Worm (Caenorhabditis elegans) whole organism, L4 larva: ENCODE measurements around the gene elt-1.

Experiments
- R02D3.7 ChIP-seq: fragments of 150-350 bp; sonication (generic microtip); optimal IDR thresholded peaks from 3 replicates; lab custom pipeline; 2014; ENCODE audit warnings: missing biosample characterization, missing genetic modification characterization
- Y105C5A.15 ChIP-seq: fragments of 200-800 bp; sonication (Bioruptor generic); IDR thresholded peaks from 2 replicates; pipeline ENCODE4 v1.3.6; 2022; ENCODE audit warnings: missing genetic modification characterization, missing compliant biosample characterization
- ZK337.2 ChIP-seq: fragments of 200-800 bp; sonication (Bioruptor generic); IDR thresholded peaks from 2 replicates; pipeline ENCODE4 v1.3.6; 2022; ENCODE audit warnings: missing genetic modification reagents, missing genetic modification characterization, missing compliant biosample characterization
- aha-1 ChIP-seq: fragments of 150-350 bp; peaks from one replicate; lab custom pipeline; 2014; ENCODE audit warnings: missing biosample characterization, missing genetic modification characterization
- arid-1 ChIP-seq: fragments of 200-800 bp; sonication (Bioruptor generic); conservative IDR thresholded peaks from 2 replicates; pipeline ENCODE4 v1.3.6; 2022; ENCODE audit warnings: missing genetic modification reagents, missing genetic modification characterization, missing compliant biosample characterization
- ceh-32 ChIP-seq: sonication (generic microtip); optimal IDR thresholded peaks from 2 replicates; lab custom pipeline; 2016; ENCODE audit warnings: mild to moderate bottlenecking, missing genetic modification characterization, missing compliant biosample characterization; ENCODE audit not compliant: poor library complexity
- ceh-62 ChIP-seq: sonication (generic microtip); optimal IDR thresholded peaks from 2 replicates; lab custom pipeline; 2017; ENCODE audit warnings: missing biosample characterization, missing genetic modification characterization
- ces-1 ChIP-seq: fragments of 150-350 bp; sonication (generic microtip); optimal IDR thresholded peaks from 4 replicates; lab custom pipeline; 2014; ENCODE audit warnings: missing biosample characterization, missing genetic modification reagents, missing genetic modification characterization
- cey-2 ChIP-seq: sonication (generic microtip); optimal IDR thresholded peaks from 3 replicates; lab custom pipeline; 2017; ENCODE audit warnings: missing genetic modification characterization, mild to moderate bottlenecking, missing compliant biosample characterization, antibody characterized with exemption, borderline replicate concordance; ENCODE audit not compliant: insufficient read depth
- dmd-6 ChIP-seq: fragments of 200-800 bp; sonication (Bioruptor generic); IDR thresholded peaks from 2 replicates; pipeline ENCODE4 v1.3.6; 2022; ENCODE audit warnings: missing genetic modification reagents, missing genetic modification characterization, missing compliant biosample characterization
- dmd-8 ChIP-seq: fragments of 200-800 bp; sonication (Bioruptor generic); IDR thresholded peaks from 2 replicates; pipeline ENCODE4 v1.3.6; 2022; ENCODE audit warnings: missing genetic modification characterization, missing compliant biosample characterization
- dve-1 ChIP-seq: sonication (generic microtip); optimal IDR thresholded peaks from 2 replicates; lab custom pipeline; 2017; ENCODE audit warnings: antibody characterized with exemption, mild to moderate bottlenecking, missing genetic modification characterization, missing compliant biosample characterization; ENCODE audit not compliant: insufficient read depth
- fos-1 ChIP-seq: fragments of 150-350 bp; optimal IDR thresholded peaks from 2 replicates; lab custom pipeline; 2014; ENCODE audit warnings: missing biosample characterization, missing genetic modification characterization
- gei-8 ChIP-seq: fragments of 200-800 bp; sonication (Bioruptor generic); optimal IDR thresholded peaks from 2 replicates; lab custom pipeline; 2018; ENCODE audit warnings: mild to moderate bottlenecking, missing genetic modification characterization, missing compliant biosample characterization
- hif-1 ChIP-seq, 2 experiments: sonication (generic microtip); optimal IDR thresholded peaks; 2 replicates each; lab custom pipeline; 2016 to 2017; ENCODE audit warnings: missing compliant biosample characterization in 2 of 2, missing genetic modification characterization in 2 of 2, missing genetic modification reagents in 2 of 2, missing genotype in 2 of 2, mild to moderate bottlenecking in 1 of 2
- hlh-11 ChIP-seq: fragments of 200-800 bp; sonication (Bioruptor generic); optimal IDR thresholded peaks from 2 replicates; lab custom pipeline; 2018; ENCODE audit warnings: mild to moderate bottlenecking, missing genetic modification characterization, missing compliant biosample characterization
- hlh-30 ChIP-seq: sonication (generic microtip); optimal IDR thresholded peaks from 2 replicates; lab custom pipeline; 2017; ENCODE audit warnings: antibody characterized with exemption, mild to moderate bottlenecking, missing genetic modification characterization, missing compliant biosample characterization; ENCODE audit not compliant: insufficient read depth
- hmg-1.1 ChIP-seq: fragments of 200-800 bp; sonication (Bioruptor generic); IDR thresholded peaks from 2 replicates; pipeline ENCODE4 v1.3.6; 2022; ENCODE audit warnings: missing genetic modification reagents, missing genetic modification characterization, missing compliant biosample characterization
- lsy-2 ChIP-seq, 2 experiments: fragments of 150-350 bp in 1 of 2; sonication (generic microtip) in 1 of 2; optimal IDR thresholded peaks; 2 replicates each; lab custom pipeline; 2014 to 2017; ENCODE audit warnings: missing biosample characterization in 2 of 2, missing genetic modification characterization in 2 of 2
- madf-9 ChIP-seq: fragments of 200-800 bp; sonication (Bioruptor generic); conservative IDR thresholded peaks from 2 replicates; pipeline ENCODE4 v1.3.6; 2022; ENCODE audit warnings: missing genetic modification reagents, missing genetic modification characterization, missing compliant biosample characterization
- mdl-1 ChIP-seq, 2 experiments: fragments of 150-350 bp in 1 of 2; sonication (generic microtip) in 1 of 2; optimal IDR thresholded peaks; 2 replicates each; lab custom pipeline; 2014 to 2017; ENCODE audit warnings: missing biosample characterization in 2 of 2, missing genetic modification characterization in 2 of 2
- mdt-29 ChIP-seq: fragments of 200-800 bp; sonication (Bioruptor generic); IDR thresholded peaks from 2 replicates; pipeline ENCODE4 v1.3.6; 2022; ENCODE audit warnings: missing genetic modification reagents, missing genetic modification characterization, missing compliant biosample characterization
- mep-1 ChIP-seq: fragments of 150-350 bp; sonication (generic microtip); optimal IDR thresholded peaks from 3 replicates; lab custom pipeline; 2014; ENCODE audit warnings: missing biosample characterization, missing genetic modification characterization
- nhr-10 ChIP-seq: fragments of 150-350 bp; optimal IDR thresholded peaks from 2 replicates; lab custom pipeline; 2014; ENCODE audit warnings: missing biosample characterization, missing genetic modification characterization
- nhr-237 ChIP-seq: sonication (generic microtip); optimal IDR thresholded peaks from 2 replicates; lab custom pipeline; 2017; ENCODE audit warnings: missing biosample characterization, missing genetic modification characterization
- nhr-25 ChIP-seq: sonication (generic microtip); optimal IDR thresholded peaks from 2 replicates; lab custom pipeline; 2017; ENCODE audit warnings: missing genetic modification characterization, mild to moderate bottlenecking, missing compliant biosample characterization, antibody characterized with exemption, moderate library complexity, borderline replicate concordance; ENCODE audit not compliant: insufficient read depth
- nhr-28 ChIP-seq: fragments of 150-350 bp; optimal IDR thresholded peaks from 2 replicates; lab custom pipeline; 2014; ENCODE audit warnings: missing biosample characterization, missing genetic modification characterization
- nhr-41 ChIP-seq: fragments of 200-800 bp; sonication (Bioruptor generic); IDR thresholded peaks from 2 replicates; pipeline ENCODE4 v1.3.6; 2022; ENCODE audit warnings: missing genetic modification reagents, missing genetic modification characterization, missing compliant biosample characterization
- nhr-42 ChIP-seq: fragments of 200-800 bp; sonication (Bioruptor generic); IDR thresholded peaks from 2 replicates; pipeline ENCODE4 v1.3.6; 2022; ENCODE audit warnings: missing genetic modification characterization, missing compliant biosample characterization
- nhr-6 ChIP-seq: fragments of 150-350 bp; optimal IDR thresholded peaks from 2 replicates; lab custom pipeline; 2014; ENCODE audit warnings: missing biosample characterization, missing genetic modification characterization
- nhr-77 ChIP-seq: fragments of 150-350 bp; optimal IDR thresholded peaks from 2 replicates; lab custom pipeline; 2014; ENCODE audit warnings: missing biosample characterization, missing genetic modification characterization
- php-3 ChIP-seq: fragments of 200-800 bp; sonication (Bioruptor generic); IDR thresholded peaks from 2 replicates; pipeline ENCODE4 v1.3.6; 2022; ENCODE audit warnings: missing genetic modification reagents, missing genetic modification characterization, missing compliant biosample characterization
- rbr-2 ChIP-seq: sonication (generic microtip); optimal IDR thresholded peaks from 2 replicates; lab custom pipeline; 2016; ENCODE audit warnings: missing genotype, missing genetic modification characterization, missing compliant biosample characterization
- skn-1 ChIP-seq: fragments of 150-350 bp; optimal IDR thresholded peaks from 2 replicates; lab custom pipeline; 2014; ENCODE audit warnings: missing biosample characterization, missing genetic modification characterization
- spr-1 ChIP-seq: sonication (generic microtip); optimal IDR thresholded peaks from 2 replicates; lab custom pipeline; 2016; ENCODE audit warnings: mild to moderate bottlenecking, missing genetic modification characterization, missing compliant biosample characterization
- unc-62 ChIP-seq, 3 experiments: fragments of 150-350 bp in 1 of 3; sonication (generic microtip); optimal IDR thresholded peaks in 2 of 3; peaks in 1 of 3; 1 replicate in 1 of 3; 2 replicates in 2 of 3; lab custom pipeline; 2014 to 2017; ENCODE audit warnings: missing biosample characterization in 3 of 3, missing genetic modification characterization in 3 of 3, missing genetic modification reagents in 3 of 3, missing genotype in 1 of 3
- zag-1 ChIP-seq: fragments of 150-350 bp; optimal IDR thresholded peaks from 2 replicates; lab custom pipeline; 2014; ENCODE audit warnings: missing biosample characterization, missing genetic modification characterization
- zip-2 ChIP-seq: fragments of 150-350 bp; optimal IDR thresholded peaks from 2 replicates; lab custom pipeline; 2014; ENCODE audit warnings: missing biosample characterization, missing genetic modification characterization
- ztf-11 ChIP-seq: fragments of 150-350 bp; optimal IDR thresholded peaks from 2 replicates; lab custom pipeline; 2014; ENCODE audit warnings: missing biosample characterization, missing genetic modification characterization
- ztf-7 ChIP-seq: fragments of 150-350 bp; optimal IDR thresholded peaks from 2 replicates; lab custom pipeline; 2014; ENCODE audit warnings: missing biosample characterization, missing genetic modification characterization

The elt-1 gene

ce11 chrIV:9624977-9625376 lies 10.2 kb downstream of the elt-1 start, which contains the start of gene W09C2.10:
Gene W09C2.10 (minus strand): TSS chrIV:9625077.
- TF ChIP-seq arid-1 (GFP tag; lab: Robert Waterston, UW) (no peak), skn-1 (tag; lab: Kevin White, UChicago) (no peak), ces-1 (no peak), dmd-8 (GFP tag; lab: Robert Waterston, UW) (no peak), rbr-2 (tag; lab: Kevin White, UChicago) (no peak), ztf-7 (no peak), fos-1 (tag; lab: Kevin White, UChicago) (no peak), aha-1 (tag; lab: Kevin White, UChicago) (no peak), ceh-62 (tag; lab: Kevin White, UChicago) (no peak), madf-9 (no peak), nhr-6 (tag; lab: Kevin White, UChicago) (no peak), dmd-6 (GFP tag; lab: Robert Waterston, UW) (no peak), hlh-11 (no peak), zip-2 (tag; lab: Kevin White, UChicago) (no peak), nhr-10 (tag; lab: Kevin White, UChicago) (no peak), nhr-237 (tag; lab: Kevin White, UChicago) (no peak), nhr-41 (GFP tag; lab: Robert Waterston, UW) (no peak)

- TF ChIP-seq nhr-77 (tag; lab: Kevin White, UChicago), result peak; percentile 21
- peak; percentile 42; the same call in 1 of the 2 replicates for TF ChIP-seq dmd-6 (GFP tag; lab: Robert Waterston, UW)
- TF ChIP-seq madf-9, result no peak
- TF ChIP-seq hlh-11, result peak; percentile 27
- no peak for TF ChIP-seq ceh-62 (tag; lab: Kevin White, UChicago)
- peak; percentile 52 for TF ChIP-seq nhr-28 (tag; lab: Kevin White, UChicago)
- TF ChIP-seq hmg-1.1, result 0 out of 2 replicates have a peak, but pooled peaks have one; percentile 22
- peak; percentile 20 for TF ChIP-seq mep-1 (tag; lab: Kevin White, UChicago)
- TF ChIP-seq arid-1 (GFP tag; lab: Robert Waterston, UW), result 0 out of 2 replicates have a peak, but pooled peaks have one; percentile 13
- TF ChIP-seq mdl-1 (tag; optimal IDR thresholded peaks at IDR 0.05; lab: Kevin White, UChicago), result peak in 1 of 2 experiments; percentile 25
- TF ChIP-seq nhr-25 (tag; lab: Kevin White, UChicago), result no peak
- peak; percentile 68 for TF ChIP-seq hlh-30
- no peak for TF ChIP-seq gei-8
- peak in 1 of 2 experiments; percentile 17 for TF ChIP-seq hif-1 (tag; optimal IDR thresholded peaks at IDR 0.05; lab: Kevin White, UChicago)
- peak; percentile 65 for TF ChIP-seq dve-1 (tag; lab: Kevin White, UChicago)
- TF ChIP-seq lsy-2 (tag; optimal IDR thresholded peaks at IDR 0.05; lab: Kevin White, UChicago), result no peak
Observed at ce11 chrIV:9625829-9626228, 11.0 kb downstream of the elt-1 start.

- TF ChIP-seq aha-1 (tag; lab: Kevin White, UChicago) (peak; percentile 60), nhr-42 (GFP tag; lab: Robert Waterston, UW) (no peak)
Observed at ce11 chrIV:9627033-9627432, 12.2 kb downstream of the elt-1 start.

ce11 chrIV:9631579-9631978 lies 16.8 kb downstream of the elt-1 start:
- TF ChIP-seq nhr-42 (GFP tag; lab: Robert Waterston, UW) (no peak), php-3 (no peak), arid-1 (GFP tag; lab: Robert Waterston, UW) (no peak), zag-1 (tag; lab: Kevin White, UChicago) (no peak), ZK337.2 (no peak), Y105C5A.15 (GFP tag; lab: Robert Waterston, UW) (no peak), cey-2 (tag; lab: Kevin White, UChicago) (no peak), mep-1 (tag; lab: Kevin White, UChicago) (no peak), mdt-29 (no peak), spr-1 (no peak), hlh-30 (peak; percentile 55), unc-62 (GFP tag; optimal IDR thresholded peaks at IDR 0.05 in 1 of 2; lab: Kevin White, UChicago) (peak in 1 of 2 experiments; percentile 33), unc-62 (tag; optimal IDR thresholded peaks at IDR 0.05; lab: Kevin White, UChicago) (no peak), ceh-32 (tag; lab: Kevin White, UChicago) (no peak), ztf-11 (no peak), R02D3.7 (tag; lab: Kevin White, UChicago) (no peak)
